Worm (Caenorhabditis elegans) whole organism, late embryonic: ENCODE results near the gene W04G3.13.

Experiments
- C08G9.2 ChIP-seq: sonication (generic microtip); optimal IDR thresholded peaks from 2 replicates; lab custom pipeline; 2016; ENCODE audit warnings: mild to moderate bottlenecking, missing genetic modification characterization, moderate library complexity, missing compliant biosample characterization
- K02D7.2 ChIP-seq: sonication (generic microtip); optimal IDR thresholded peaks from 2 replicates; lab custom pipeline; 2017; ENCODE audit warnings: mild to moderate bottlenecking, missing genetic modification characterization, missing compliant biosample characterization
- K09A11.1 ChIP-seq: sonication (generic microtip); optimal IDR thresholded peaks from 2 replicates; lab custom pipeline; 2017; ENCODE audit warnings: antibody characterized with exemption, mild to moderate bottlenecking, missing genetic modification characterization, missing compliant biosample characterization; ENCODE audit not compliant: insufficient read depth
- T23F11.4 ChIP-seq: fragments of 200-800 bp; sonication (Bioruptor generic); optimal IDR thresholded peaks from 2 replicates; lab custom pipeline; 2018; ENCODE audit warnings: mild to moderate bottlenecking, missing genetic modification characterization, missing compliant biosample characterization
- ahr-1 ChIP-seq: sonication (generic microtip); optimal IDR thresholded peaks from 2 replicates; lab custom pipeline; 2016; ENCODE audit warnings: missing genetic modification characterization, missing compliant biosample characterization
- ama-1 ChIP-seq: fragments of 150-350 bp; optimal IDR thresholded peaks from 2 replicates; lab custom pipeline; 2014
- ceh-18 ChIP-seq: sonication (generic microtip); optimal IDR thresholded peaks from 2 replicates; lab custom pipeline; 2016; ENCODE audit warnings: missing genetic modification characterization, missing compliant biosample characterization
- ceh-19 ChIP-seq: fragments of 200-800 bp; sonication (Bioruptor generic); optimal IDR thresholded peaks from 2 replicates; lab custom pipeline; 2018; ENCODE audit warnings: mild to moderate bottlenecking, missing genetic modification characterization, missing compliant biosample characterization
- ceh-24 ChIP-seq: sonication (generic microtip); optimal IDR thresholded peaks from 2 replicates; lab custom pipeline; 2016; ENCODE audit warnings: mild to moderate bottlenecking, missing genetic modification characterization, missing compliant biosample characterization
- ceh-31 ChIP-seq: sonication (generic microtip); optimal IDR thresholded peaks from 2 replicates; lab custom pipeline; 2016; ENCODE audit warnings: missing genetic modification characterization, missing compliant biosample characterization
- ceh-34 ChIP-seq: sonication (generic microtip); optimal IDR thresholded peaks from 2 replicates; lab custom pipeline; 2016; ENCODE audit warnings: mild to moderate bottlenecking, missing genetic modification characterization, missing compliant biosample characterization
- ceh-45 ChIP-seq: fragments of 200-800 bp; sonication (Bioruptor generic); IDR thresholded peaks from 2 replicates; pipeline ENCODE4 v1.3.6; 2022; ENCODE audit warnings: missing genetic modification reagents, missing genetic modification characterization, missing compliant biosample characterization
- ceh-9 ChIP-seq: sonication (generic microtip); optimal IDR thresholded peaks from 2 replicates; lab custom pipeline; 2016; ENCODE audit warnings: mild to moderate bottlenecking, missing genetic modification characterization, inconsistent platforms, missing compliant biosample characterization
- dmd-4 ChIP-seq: sonication (generic microtip); optimal IDR thresholded peaks from 2 replicates; lab custom pipeline; 2016; ENCODE audit warnings: borderline replicate concordance, missing genetic modification characterization, missing compliant biosample characterization
- elt-2 ChIP-seq: sonication (generic microtip); optimal IDR thresholded peaks from 2 replicates; lab custom pipeline; 2016; ENCODE audit warnings: missing genetic modification reagents, missing genetic modification characterization, missing compliant biosample characterization
- eyg-1 ChIP-seq: sonication (generic microtip); optimal IDR thresholded peaks from 2 replicates; lab custom pipeline; 2016; ENCODE audit warnings: missing genotype, missing genetic modification characterization, missing compliant biosample characterization
- fax-1 ChIP-seq: sonication (generic microtip); optimal IDR thresholded peaks from 2 replicates; lab custom pipeline; 2016; ENCODE audit warnings: missing genotype, missing genetic modification characterization, missing compliant biosample characterization
- fkh-10 ChIP-seq: fragments of 150-350 bp; optimal IDR thresholded peaks from 2 replicates; lab custom pipeline; 2014; ENCODE audit warnings: missing biosample characterization, missing genetic modification reagents, missing genetic modification characterization
- fkh-6 ChIP-seq: sonication (generic microtip); optimal IDR thresholded peaks from 2 replicates; lab custom pipeline; 2016; ENCODE audit warnings: missing genetic modification characterization, missing compliant biosample characterization
- gmeb-2 ChIP-seq: sonication (generic microtip); optimal IDR thresholded peaks from 2 replicates; lab custom pipeline; 2016; ENCODE audit warnings: missing genetic modification characterization, inconsistent platforms, missing compliant biosample characterization
- hlh-15 ChIP-seq: sonication (generic microtip); optimal IDR thresholded peaks from 2 replicates; lab custom pipeline; 2016; ENCODE audit warnings: missing genetic modification characterization, missing compliant biosample characterization
- lim-6 ChIP-seq: sonication (generic microtip); optimal IDR thresholded peaks from 2 replicates; lab custom pipeline; 2016; ENCODE audit warnings: missing genetic modification characterization, missing compliant biosample characterization
- lin-11 ChIP-seq: fragments of 200-800 bp; sonication (Bioruptor generic); optimal IDR thresholded peaks from 2 replicates; lab custom pipeline; 2018; ENCODE audit warnings: mild to moderate bottlenecking, missing genetic modification characterization, missing compliant biosample characterization
- mec-3 ChIP-seq: sonication (generic microtip); optimal IDR thresholded peaks from 2 replicates; lab custom pipeline; 2016; ENCODE audit warnings: borderline replicate concordance, missing genetic modification characterization, missing compliant biosample characterization
- nfya-1 ChIP-seq: sonication (generic microtip); optimal IDR thresholded peaks from 2 replicates; lab custom pipeline; 2017; ENCODE audit warnings: missing genetic modification characterization, mild to moderate bottlenecking, missing compliant biosample characterization, antibody characterized with exemption, moderate library complexity
- odd-2 ChIP-seq: sonication (generic microtip); optimal IDR thresholded peaks from 2 replicates; lab custom pipeline; 2017; ENCODE audit warnings: antibody characterized with exemption, mild to moderate bottlenecking, missing genetic modification characterization, missing compliant biosample characterization
- pha-2 ChIP-seq: sonication (generic microtip); optimal IDR thresholded peaks from 2 replicates; lab custom pipeline; 2017; ENCODE audit warnings: mild to moderate bottlenecking, missing genetic modification characterization, missing compliant biosample characterization
- ref-2 ChIP-seq: sonication (generic microtip); optimal IDR thresholded peaks from 2 replicates; lab custom pipeline; 2016; ENCODE audit warnings: missing genetic modification characterization, missing compliant biosample characterization
- rnt-1 ChIP-seq: sonication (generic microtip); optimal IDR thresholded peaks from 2 replicates; lab custom pipeline; 2016; ENCODE audit warnings: missing genetic modification characterization, missing compliant biosample characterization
- sdc-2 ChIP-seq: sonication (generic microtip); optimal IDR thresholded peaks from 2 replicates; lab custom pipeline; 2016; ENCODE audit warnings: missing genotype, missing genetic modification characterization, missing compliant biosample characterization
- sox-2 ChIP-seq: fragments of 200-800 bp; sonication (Bioruptor generic); IDR thresholded peaks from 2 replicates; pipeline ENCODE4 v1.3.6; 2022; ENCODE audit warnings: missing genetic modification reagents, missing genetic modification characterization, missing compliant biosample characterization
- sox-4 ChIP-seq: sonication (generic microtip); optimal IDR thresholded peaks from 2 replicates; lab custom pipeline; 2017; ENCODE audit warnings: mild to moderate bottlenecking, missing genetic modification characterization, inconsistent platforms, missing compliant biosample characterization
- tbx-2 ChIP-seq: sonication (generic microtip); optimal IDR thresholded peaks from 2 replicates; lab custom pipeline; 2016; ENCODE audit warnings: missing genetic modification characterization, missing compliant biosample characterization
- unc-42 ChIP-seq: sonication (generic microtip); optimal IDR thresholded peaks from 2 replicates; lab custom pipeline; 2016; ENCODE audit warnings: missing genotype, missing genetic modification characterization, missing compliant biosample characterization

The W04G3.13 gene

ce11 chrX:11093985-11094593 is 14.5 kb upstream of the W04G3.13 start (continued):
- TF ChIP-seq K09A11.1 (tag; lab: Kevin White, UChicago) (peak; percentile 84), ama-1 (no peak), ceh-18 (peak; percentile 100), C08G9.2 (peak; percentile 87), fax-1 (tag; lab: Kevin White, UChicago) (peak; percentile 51), ceh-45 (peak; percentile 69; the same call in 1 of the 2 replicates), ceh-24 (no peak), eyg-1 (tag; lab: Kevin White, UChicago) (peak; percentile 35), unc-42 (peak; percentile 98), T23F11.4 (peak; percentile 43), fkh-10 (GFP tag; lab: Kevin White, UChicago) (peak; percentile 91), elt-2 (tag; lab: Kevin White, UChicago) (peak; percentile 85), fkh-6 (tag; lab: Kevin White, UChicago) (peak; percentile 66), ceh-34 (tag; lab: Kevin White, UChicago) (peak; percentile 99), lim-6 (tag; lab: Kevin White, UChicago) (peak; percentile 85), ref-2 (tag; lab: Kevin White, UChicago) (peak; percentile 98), gmeb-2 (tag; lab: Kevin White, UChicago) (peak; percentile 48), sox-4 (tag; lab: Kevin White, UChicago) (peak; percentile 46)

- TF ChIP-seq ceh-9 (tag; lab: Kevin White, UChicago) (no peak), lin-11 (tag; lab: Kevin White, UChicago) (no peak), ahr-1 (tag; lab: Kevin White, UChicago) (no peak), unc-42 (no peak), K09A11.1 (tag; lab: Kevin White, UChicago) (no peak), fax-1 (tag; lab: Kevin White, UChicago) (no peak), ceh-45 (no peak), hlh-15 (tag; lab: Kevin White, UChicago) (no peak), ceh-19 (GFP tag; lab: Kevin White, UChicago) (no peak)
These were observed 9.4 kb upstream of the W04G3.13 start, which contains the start of gene W04G3.11 for ce11 chrX:11088952-11089351. Gene W04G3.11 (plus strand): TSS chrX:11089195.

- TF ChIP-seq dmd-4 (tag; lab: Kevin White, UChicago): no peak
- TF ChIP-seq C08G9.2: no peak
- TF ChIP-seq sox-2 (GFP tag; lab: Robert Waterston, UW): no peak
- TF ChIP-seq unc-42: no peak
- TF ChIP-seq mec-3 (tag; lab: Kevin White, UChicago): no peak
- no peak for TF ChIP-seq sox-4 (tag; lab: Kevin White, UChicago)
- TF ChIP-seq sdc-2: no peak
- TF ChIP-seq odd-2 (tag; lab: Kevin White, UChicago): no peak
- TF ChIP-seq K09A11.1 (tag; lab: Kevin White, UChicago): no peak
- TF ChIP-seq ceh-31 (tag; lab: Kevin White, UChicago): no peak
- TF ChIP-seq K02D7.2: no peak
These were observed 5.6 kb upstream of the W04G3.13 start, which contains the start of gene W04G3.7 for ce11 chrX:11085162-11085561. Gene W04G3.7 (minus strand): TSS chrX:11085262.

- TF ChIP-seq nfya-1 (no peak), sox-4 (tag; lab: Kevin White, UChicago) (no peak), unc-42 (no peak), tbx-2 (no peak), pha-2 (no peak), ceh-9 (tag; lab: Kevin White, UChicago) (no peak), rnt-1 (no peak)
These were observed 682 bp upstream of the W04G3.13 start, which contains the start of gene sulp-7 for ce11 chrX:11080170-11080728. Gene sulp-7 (plus strand): TSS chrX:11080678.
